Worm (Caenorhabditis elegans): Measurements from ENCODE around the gene ogr-2.

- TF ChIP-seq ztf-11 (tag; optimal IDR thresholded peaks at IDR 0.05) (no peak), dpl-1 (GFP tag; optimal IDR thresholded peaks at IDR 0.05) (no peak), D1046.2 (GFP tag; IDR thresholded peaks at IDR 0.05) (no peak), nhr-28 (tag; optimal IDR thresholded peaks at IDR 0.05) (no peak), nhr-76 (tag; optimal IDR thresholded peaks at IDR 0.05) (no peak), ceh-44 (GFP tag; IDR thresholded peaks at IDR 0.05) (no peak)
These were observed 4.7 kb downstream of the ogr-2 start for ce11 chrII:10045670-10046069.
